Fruit fly (Drosophila melanogaster): ENCODE measurements around the gene CG6184.

The CG6184 gene

dm6 chr3R:19642893-19643270 is 14.8 kb downstream of the CG6184 start:
- no peak for TF ChIP-seq CG17801 (GFP tag; optimal IDR thresholded peaks at IDR 0.05; ENCODE audit: partially characterized antibody)

DNA sequence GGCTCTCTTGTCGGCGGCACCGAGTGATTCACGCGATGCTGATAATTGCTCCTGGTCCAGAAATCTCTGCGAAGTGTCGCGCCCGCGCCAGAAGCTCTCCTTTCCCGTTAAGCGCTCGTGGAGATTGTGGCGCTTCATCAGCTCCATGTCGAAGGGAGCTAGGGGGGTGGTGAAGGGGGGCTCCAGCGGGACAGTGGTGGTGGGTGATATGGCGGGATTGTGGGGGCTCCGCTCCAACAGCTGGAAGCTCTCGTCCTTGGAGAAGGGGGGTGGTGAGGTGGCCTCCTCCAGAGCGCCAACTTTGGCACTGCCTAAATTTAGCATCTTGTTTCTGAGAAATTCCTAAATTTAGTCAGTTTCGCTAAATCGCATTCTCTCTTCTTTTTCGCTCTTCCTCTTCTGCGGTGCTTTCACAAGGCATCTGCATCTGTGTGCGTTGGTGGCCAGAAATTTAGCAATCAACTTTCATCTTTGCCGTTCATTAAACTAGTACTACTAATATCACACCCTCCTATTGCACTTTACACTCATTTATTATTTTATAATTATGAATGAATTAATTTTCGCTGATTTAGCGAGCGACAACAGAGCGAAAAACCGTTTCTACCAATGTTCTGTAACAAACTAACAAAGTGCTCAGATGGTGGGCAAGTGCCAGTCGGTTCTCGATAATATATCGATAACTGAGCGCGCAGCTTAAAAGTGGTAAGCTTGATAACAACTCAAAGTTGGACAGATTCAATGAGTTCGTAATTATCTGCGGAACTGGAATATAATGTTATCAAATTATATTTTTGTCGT is 15.4 kb downstream of the CG6184 start, which contains the start of gene subdued:
Gene subdued (minus strand): TSS at position 631 of the 801 bp plus-strand sequence.
- peak; percentile 19 for TF ChIP-seq CG17801 (GFP tag; optimal IDR thresholded peaks at IDR 0.05; ENCODE audit: partially characterized antibody)

dm6 chr3R:19641498-19642065 is 16.1 kb downstream of the CG6184 start:
- TF ChIP-seq CG17801 (GFP tag; optimal IDR thresholded peaks at IDR 0.05; ENCODE audit: partially characterized antibody): peak; percentile 95

dm6 chr3R:19641058-19641457 is 16.6 kb downstream of the CG6184 start:
- TF ChIP-seq CG17801 (GFP tag; optimal IDR thresholded peaks at IDR 0.05; ENCODE audit: partially characterized antibody): peak; percentile 10

DNA sequence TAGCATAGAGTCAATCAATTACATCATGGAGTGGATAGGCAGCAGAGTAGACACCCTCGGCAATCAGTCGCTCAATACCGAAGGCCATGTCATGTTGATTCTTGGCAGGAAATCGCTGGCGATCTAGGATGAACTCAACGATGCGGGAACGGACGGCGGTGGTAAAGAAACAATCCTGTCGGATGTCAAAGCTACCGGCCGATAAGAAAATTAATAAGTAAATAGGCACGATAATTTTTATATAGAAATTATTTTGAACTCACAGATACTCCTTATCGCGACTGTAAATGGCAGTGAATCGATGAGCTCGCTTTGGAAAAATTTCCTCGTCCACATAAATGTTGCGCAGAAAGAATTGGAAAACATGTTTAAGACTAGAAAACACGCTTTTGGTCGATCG is 19.7 kb downstream of the CG6184 start:
- TF ChIP-seq CG17801 (GFP tag; optimal IDR thresholded peaks at IDR 0.05; ENCODE audit: partially characterized antibody): no peak

- no peak for TF ChIP-seq CG17801 (GFP tag; optimal IDR thresholded peaks at IDR 0.05; ENCODE audit: partially characterized antibody)
These were observed 23.0 kb downstream of the CG6184 start, which contains the start of gene CG34138 for dm6 chr3R:19634649-19635048. Gene CG34138 (plus strand): TSS chr3R:19634949.

dm6 chr3R:19632685-19633116 is 25.0 kb downstream of the CG6184 start, which contains the start of gene CG6231:
Gene CG6231 (minus strand): TSS chr3R:19632718.
- no peak for TF ChIP-seq CG17801 (GFP tag; optimal IDR thresholded peaks at IDR 0.05; ENCODE audit: partially characterized antibody)

- TF ChIP-seq CG17801 (GFP tag; optimal IDR thresholded peaks at IDR 0.05; ENCODE audit: partially characterized antibody): peak; percentile 29
These were observed 29.7 kb downstream of the CG6184 start for dm6 chr3R:19627792-19628522.

dm6 chr3R:19625300-19626230 is 32.1 kb downstream of the CG6184 start:
- TF ChIP-seq CG17801 (GFP tag; optimal IDR thresholded peaks at IDR 0.05; ENCODE audit: partially characterized antibody): no peak

dm6 chr3R:19624482-19624881 is 33.2 kb downstream of the CG6184 start:
- TF ChIP-seq CG17801 (GFP tag; optimal IDR thresholded peaks at IDR 0.05; ENCODE audit: partially characterized antibody): no peak

DNA sequence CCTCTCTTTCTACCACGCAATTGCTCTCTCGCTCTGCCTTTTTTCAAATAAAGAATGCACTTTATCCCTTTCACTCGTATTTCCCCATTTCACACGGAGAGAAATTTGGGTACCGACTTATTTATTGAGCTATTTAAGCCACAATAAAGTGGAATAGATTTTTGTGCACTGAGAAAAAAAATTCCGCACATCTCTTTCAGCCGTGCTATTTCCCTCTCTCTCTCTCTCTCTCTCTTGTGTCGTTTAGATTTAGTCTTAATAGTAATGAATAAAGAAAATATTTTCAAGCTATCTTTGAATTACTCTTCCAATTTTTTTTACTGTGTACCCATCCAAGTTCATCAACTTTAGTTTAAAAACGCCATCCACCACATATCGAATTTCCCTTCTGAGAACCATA is 34.1 kb downstream of the CG6184 start:
- TF ChIP-seq CG17801 (GFP tag; optimal IDR thresholded peaks at IDR 0.05; ENCODE audit: partially characterized antibody): peak; percentile 73

DNA sequence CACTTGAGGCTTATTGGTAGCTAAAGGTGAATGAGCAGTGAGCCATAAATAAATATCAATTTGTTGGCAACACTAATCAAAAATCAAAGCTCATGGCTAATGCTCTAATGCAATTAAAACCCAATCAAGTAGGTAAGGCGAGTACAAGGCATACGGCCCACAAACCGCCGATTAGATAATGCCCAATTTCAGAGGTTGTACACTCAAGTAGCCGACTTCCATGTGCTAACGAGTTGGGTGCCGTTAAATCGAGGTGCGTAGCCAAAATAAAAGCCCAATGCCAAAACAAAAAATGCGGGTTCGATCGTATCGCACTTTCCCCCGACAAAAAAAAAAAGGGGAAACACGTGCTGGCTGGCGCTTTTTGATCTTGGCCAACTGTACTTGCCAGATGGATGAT is 35.7 kb downstream of the CG6184 start:
- TF ChIP-seq CG17801 (GFP tag; optimal IDR thresholded peaks at IDR 0.05; ENCODE audit: partially characterized antibody): no peak

DNA sequence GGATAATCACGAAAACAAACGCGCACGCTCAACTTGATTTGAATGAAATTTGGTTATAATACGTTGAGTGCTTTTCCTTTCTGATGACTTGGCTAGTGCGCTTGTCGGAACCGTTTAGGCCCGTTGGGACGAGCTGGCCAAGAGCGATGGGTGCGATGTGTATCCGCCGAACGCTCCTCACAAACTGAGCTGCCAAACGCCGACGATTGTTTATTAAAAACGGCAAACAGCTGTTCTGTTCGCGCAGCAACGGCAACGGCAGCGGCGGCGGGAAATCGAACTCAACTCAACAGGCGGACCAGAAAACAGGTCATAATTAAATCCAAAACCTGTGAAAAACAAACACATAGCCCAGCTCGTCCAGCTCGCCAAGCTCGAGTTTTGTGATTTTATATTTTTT is 36.7 kb downstream of the CG6184 start:
- no peak for TF ChIP-seq CG17801 (GFP tag; optimal IDR thresholded peaks at IDR 0.05; ENCODE audit: partially characterized antibody)

DNA sequence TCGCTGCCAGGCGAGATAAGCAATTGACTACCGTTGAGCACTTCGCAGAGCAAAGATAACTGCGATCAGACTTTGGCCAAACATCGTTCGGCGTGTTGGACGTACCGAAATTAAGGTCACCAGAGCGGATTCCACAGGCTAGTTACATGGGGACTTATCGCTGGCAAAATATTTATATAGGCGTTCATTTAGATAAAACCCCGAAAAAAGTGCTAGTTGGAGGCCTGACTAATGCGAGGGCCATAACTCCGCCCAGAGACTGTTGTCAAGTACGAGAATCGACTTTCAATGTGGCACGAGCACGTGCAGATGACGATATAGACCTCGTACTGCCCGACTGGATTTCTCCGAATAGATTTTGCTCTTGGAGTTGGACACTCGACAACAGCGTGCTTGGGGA is 37.8 kb downstream of the CG6184 start:
- TF ChIP-seq CG17801 (GFP tag; optimal IDR thresholded peaks at IDR 0.05; ENCODE audit: partially characterized antibody): no peak
